Fruit fly (Drosophila melanogaster): ENCODE measurements around the gene CG2924.

The CG2924 gene

dm6 chrX:2303771-2304513 is 33.4 kb upstream of the CG2924 start (continued):
- TF ChIP-seq phol (tag; optimal IDR thresholded peaks at IDR 0.05) (peak; percentile 87), CG7372 (GFP tag; IDR thresholded peaks at IDR 0.05) (peak; percentile 53), Hsf (GFP tag; optimal IDR thresholded peaks at IDR 0.05) (peak; percentile 91), BEAF-32 (GFP tag; optimal IDR thresholded peaks at IDR 0.05) (no peak), Jarid2 (GFP tag; optimal IDR thresholded peaks at IDR 0.05) (peak; percentile 55), dpn (GFP tag; optimal IDR thresholded peaks at IDR 0.05) (peak; percentile 88 to 91), ERR (GFP tag; optimal IDR thresholded peaks at IDR 0.05) (peak; percentile 84), CG14441 (GFP tag; IDR thresholded peaks at IDR 0.05) (peak; percentile 87), dysf (GFP tag; IDR thresholded peaks at IDR 0.05) (peak; percentile 86), eve (GFP tag; optimal IDR thresholded peaks at IDR 0.05) (peak in 1 of 2 experiments; percentile 97), CG7357 (GFP tag; IDR thresholded peaks at IDR 0.05) (peak; percentile 69), sima (GFP tag; optimal IDR thresholded peaks at IDR 0.05) (peak; percentile 52), CG6654 (GFP tag; optimal IDR thresholded peaks at IDR 0.05) (peak; percentile 55), mirr (GFP tag; optimal IDR thresholded peaks at IDR 0.05) (peak; percentile 63), CG18764 (GFP tag; optimal IDR thresholded peaks at IDR 0.05) (peak; percentile 76), GATAe (GFP tag; conservative IDR thresholded peaks at IDR 0.05) (0 out of 2 replicates have a peak, but pooled peaks have one; percentile 24), CG2678 (tag; optimal IDR thresholded peaks at IDR 0.05) (peak; percentile 92), z (GFP tag; IDR thresholded peaks at IDR 0.05) (peak; percentile 68; the same call in 2 of the 3 replicates), CG2116 (GFP tag; optimal IDR thresholded peaks at IDR 0.05) (peak; percentile 32), CG1647 (GFP tag; optimal IDR thresholded peaks at IDR 0.05) (peak; percentile 86), peb (GFP tag; IDR thresholded peaks at IDR 0.05) (peak; percentile 77; the same call in 1 of the 2 replicates), zfh1 (GFP tag; IDR thresholded peaks at IDR 0.05) (peak; percentile 83), D19B (GFP tag; optimal IDR thresholded peaks at IDR 0.05) (peak; percentile 83), Max (GFP tag; optimal IDR thresholded peaks at IDR 0.05) (peak; percentile 76), tll (GFP tag; optimal IDR thresholded peaks at IDR 0.05) (peak; percentile 14 to 73), pan (optimal IDR thresholded peaks at IDR 0.05) (no peak), pan (GFP tag; optimal IDR thresholded peaks at IDR 0.05 in 1 of 2, IDR thresholded peaks at IDR 0.05 in 1 of 2) (peak in 1 of 2 experiments; percentile 82), CG7839 (tag; optimal IDR thresholded peaks at IDR 0.05) (peak; percentile 92), CG12236 (GFP tag; optimal IDR thresholded peaks at IDR 0.05) (peak; percentile 87), run (tag; optimal IDR thresholded peaks at IDR 0.05) (peak; percentile 91), stc (GFP tag; IDR thresholded peaks at IDR 0.05) (peak; percentile 82), CG4404 (GFP tag; IDR thresholded peaks at IDR 0.05) (peak; percentile 79), Trl (optimal IDR thresholded peaks at IDR 0.05) (peak; percentile 90), Trl (GFP tag; optimal IDR thresholded peaks at IDR 0.05) (peak; percentile 87), chif (GFP tag; optimal IDR thresholded peaks at IDR 0.05) (peak; percentile 90), CG13775 (GFP tag; optimal IDR thresholded peaks at IDR 0.05) (peak; percentile 87), ewg (GFP tag; optimal IDR thresholded peaks at IDR 0.05) (peak; percentile 81), yki (optimal IDR thresholded peaks at IDR 0.05) (peak; percentile 67), CG4730 (GFP tag; IDR thresholded peaks at IDR 0.05) (peak; percentile 46; the same call in 1 of the 2 replicates), nau (GFP tag; optimal IDR thresholded peaks at IDR 0.05) (peak; percentile 73), Fer2 (tag; optimal IDR thresholded peaks at IDR 0.05) (peak; percentile 60), org-1 (GFP tag; optimal IDR thresholded peaks at IDR 0.05) (peak; percentile 88), cad (GFP tag; optimal IDR thresholded peaks at IDR 0.05) (no peak), ro (GFP tag; IDR thresholded peaks at IDR 0.05) (no peak), amos (GFP tag; IDR thresholded peaks at IDR 0.05; ENCODE audit: partially characterized antibody) (no peak), CG10274 (GFP tag; optimal IDR thresholded peaks at IDR 0.05) (peak; percentile 98), sens (GFP tag) (peak; percentile 99), sug (tag; optimal IDR thresholded peaks at IDR 0.05) (peak; percentile 80), CG13296 (GFP tag; optimal IDR thresholded peaks at IDR 0.05) (peak; percentile 89), CG14965 (GFP tag; optimal IDR thresholded peaks at IDR 0.05; ENCODE audit: borderline replicate concordance) (peak; percentile 60)

All from whole organism, embryonic.